Worm (Caenorhabditis elegans): ENCODE measurements around the gene W03C9.2.

The W03C9.2 gene

ce11 chrII:11962083-11962482 is at the start of gene W03C9.2, which contains the start of gene W03C9.1:
Gene W03C9.2 (plus strand): TSS chrII:11962368.
Gene W03C9.1 (minus strand): TSS chrII:11962128.
- TF ChIP-seq W03F9.2 (tag; optimal IDR thresholded peaks at IDR 0.05): no peak

- no peak for TF ChIP-seq dao-5 (tag; optimal IDR thresholded peaks at IDR 0.05)
Measured at ce11 chrII:11914304-11914703, 47.9 kb upstream of the W03C9.2 start, which contains the start of gene ZK930.7. Gene ZK930.7 (plus strand): TSS chrII:11914604.

ce11 chrII:11915770-11916554 is 46.2 kb upstream of the W03C9.2 start, which contains the start of the genes vps-15 and hmg-12:
Gene vps-15 (minus strand): TSS chrII:11915852.
Gene hmg-12 (plus strand): TSS chrII:11916513.
- peak; percentile 47 for TF ChIP-seq W03F9.2 (tag; optimal IDR thresholded peaks at IDR 0.05)
- no peak for TF ChIP-seq him-1 (tag; optimal IDR thresholded peaks at IDR 0.05)
- no peak for TF ChIP-seq dao-5 (tag; optimal IDR thresholded peaks at IDR 0.05)

ce11 chrII:11916555-11916941 is 45.6 kb upstream of the W03C9.2 start:
- TF ChIP-seq dao-5 (tag; optimal IDR thresholded peaks at IDR 0.05) (no peak), him-1 (tag; optimal IDR thresholded peaks at IDR 0.05) (no peak), W03F9.2 (tag; optimal IDR thresholded peaks at IDR 0.05) (no peak)

ce11 chrII:11916945-11917344 is 45.2 kb upstream of the W03C9.2 start:
- TF ChIP-seq dao-5 (tag; optimal IDR thresholded peaks at IDR 0.05) (no peak), him-1 (tag; optimal IDR thresholded peaks at IDR 0.05) (no peak), W03F9.2 (tag; optimal IDR thresholded peaks at IDR 0.05) (no peak)

ce11 chrII:11917530-11917952 is 44.6 kb upstream of the W03C9.2 start:
- TF ChIP-seq him-1 (tag; optimal IDR thresholded peaks at IDR 0.05): no peak
- peak; percentile 36 for TF ChIP-seq dao-5 (tag; optimal IDR thresholded peaks at IDR 0.05)
- no peak for TF ChIP-seq W03F9.2 (tag; optimal IDR thresholded peaks at IDR 0.05)

- TF ChIP-seq W03F9.2 (tag; optimal IDR thresholded peaks at IDR 0.05) (no peak), dao-5 (tag; optimal IDR thresholded peaks at IDR 0.05) (no peak), him-1 (tag; optimal IDR thresholded peaks at IDR 0.05) (no peak)
Measured at ce11 chrII:11922757-11923538, 39.2 kb upstream of the W03C9.2 start.

ce11 chrII:11923620-11924298 is 38.4 kb upstream of the W03C9.2 start:
- TF ChIP-seq him-1 (tag; optimal IDR thresholded peaks at IDR 0.05) (no peak), W03F9.2 (tag; optimal IDR thresholded peaks at IDR 0.05) (no peak), dao-5 (tag; optimal IDR thresholded peaks at IDR 0.05) (no peak)

ce11 chrII:11925203-11925602 is 37.0 kb upstream of the W03C9.2 start:
- TF ChIP-seq him-1 (tag; optimal IDR thresholded peaks at IDR 0.05): no peak
- no peak for TF ChIP-seq dao-5 (tag; optimal IDR thresholded peaks at IDR 0.05)
- TF ChIP-seq W03F9.2 (tag; optimal IDR thresholded peaks at IDR 0.05): no peak

ce11 chrII:11926501-11926900 is 35.7 kb upstream of the W03C9.2 start:
- TF ChIP-seq dao-5 (tag; optimal IDR thresholded peaks at IDR 0.05) (no peak), him-1 (tag; optimal IDR thresholded peaks at IDR 0.05) (no peak), W03F9.2 (tag; optimal IDR thresholded peaks at IDR 0.05) (no peak)

- TF ChIP-seq W03F9.2 (tag; optimal IDR thresholded peaks at IDR 0.05): no peak
- TF ChIP-seq dao-5 (tag; optimal IDR thresholded peaks at IDR 0.05): no peak
- TF ChIP-seq him-1 (tag; optimal IDR thresholded peaks at IDR 0.05): no peak
Measured at ce11 chrII:11928752-11929151, 33.4 kb upstream of the W03C9.2 start.

ce11 chrII:11930132-11930531 is 32.0 kb upstream of the W03C9.2 start:
- no peak for TF ChIP-seq dao-5 (tag; optimal IDR thresholded peaks at IDR 0.05)
- no peak for TF ChIP-seq W03F9.2 (tag; optimal IDR thresholded peaks at IDR 0.05)
- no peak for TF ChIP-seq him-1 (tag; optimal IDR thresholded peaks at IDR 0.05)

ce11 chrII:11935266-11935665 is 26.9 kb upstream of the W03C9.2 start, which contains the start of gene lin-29:
Gene lin-29 (minus strand): TSS chrII:11935343.
- TF ChIP-seq W03F9.2 (tag; optimal IDR thresholded peaks at IDR 0.05): no peak
- no peak for TF ChIP-seq dao-5 (tag; optimal IDR thresholded peaks at IDR 0.05)
- TF ChIP-seq him-1 (tag; optimal IDR thresholded peaks at IDR 0.05): no peak

- TF ChIP-seq W03F9.2 (tag; optimal IDR thresholded peaks at IDR 0.05): no peak
- no peak for TF ChIP-seq him-1 (tag; optimal IDR thresholded peaks at IDR 0.05)
- TF ChIP-seq dao-5 (tag; optimal IDR thresholded peaks at IDR 0.05): no peak
Measured at ce11 chrII:11936393-11936792, 25.8 kb upstream of the W03C9.2 start.

Measured in whole organism, L4/young adult.